Fruit fly (Drosophila melanogaster): ENCODE measurements around the gene CycH.

Gene CycH

dm6 chr3L:21824725-21825353 is 3.0 kb downstream of the CycH start, which contains the start of gene eIF2A (continued):
- TF ChIP-seq CG14014 (GFP tag; IDR thresholded peaks at IDR 0.05) = peak; percentile 49
- peak; percentile 36 for TF ChIP-seq schlank (tag; optimal IDR thresholded peaks at IDR 0.05)
- TF ChIP-seq CG11560 (tag; IDR thresholded peaks at IDR 0.05) = no peak
- peak; percentile 42 to 64 for TF ChIP-seq chif (GFP tag; optimal IDR thresholded peaks at IDR 0.05)
- TF ChIP-seq CG11085 (GFP tag; IDR thresholded peaks at IDR 0.05) = no peak
- TF ChIP-seq nau (GFP tag; optimal IDR thresholded peaks at IDR 0.05) = no peak
- TF ChIP-seq phol (tag; optimal IDR thresholded peaks at IDR 0.05) = peak; percentile 78
- TF ChIP-seq CG33557 (GFP tag; optimal IDR thresholded peaks at IDR 0.05) = peak; percentile 9
- TF ChIP-seq sna (GFP tag; IDR thresholded peaks at IDR 0.05; ENCODE audit: partially characterized antibody) = peak; percentile 62
- peak; percentile 75 for TF ChIP-seq vfl (GFP tag; optimal IDR thresholded peaks at IDR 0.05)
- no peak for TF ChIP-seq CG32767 (GFP tag; IDR thresholded peaks at IDR 0.05)
- peak; percentile 69 for TF ChIP-seq Sin3A (optimal IDR thresholded peaks at IDR 0.05)
- TF ChIP-seq zfh2 (GFP tag; optimal IDR thresholded peaks at IDR 0.05) = peak; percentile 73
- TF ChIP-seq az2 (GFP tag; optimal IDR thresholded peaks at IDR 0.05) = peak; percentile 33
- TF ChIP-seq hb (GFP tag; IDR thresholded peaks at IDR 0.05; ENCODE audit: partially characterized antibody) = no peak
- TF ChIP-seq Awh (GFP tag; IDR thresholded peaks at IDR 0.05) = no peak
- peak; percentile 36 for TF ChIP-seq CG4282 (GFP tag; optimal IDR thresholded peaks at IDR 0.05)
- peak; percentile 39 for TF ChIP-seq Spps (tag; optimal IDR thresholded peaks at IDR 0.05)
- TF ChIP-seq inv (GFP tag; IDR thresholded peaks at IDR 0.05; ENCODE audit: partially characterized antibody) = peak; percentile 56; the same call in 1 of the 2 replicates
- peak; percentile 84 for TF ChIP-seq CG7987 (GFP tag; optimal IDR thresholded peaks at IDR 0.05)
- TF ChIP-seq CG42726 (GFP tag; IDR thresholded peaks at IDR 0.05; ENCODE audit: partially characterized antibody) = peak; percentile 29; the same call in 1 of the 2 replicates
- peak; percentile 52; the same call in 1 of the 3 replicates for TF ChIP-seq CG34422 (GFP tag; IDR thresholded peaks at IDR 0.05)
- TF ChIP-seq Lpt (GFP tag; optimal IDR thresholded peaks at IDR 0.05) = no peak
- TF ChIP-seq ap (GFP tag; IDR thresholded peaks at IDR 0.05) = no peak
- TF ChIP-seq CG5953 (GFP tag; IDR thresholded peaks at IDR 0.05) = no peak
- peak; percentile 21 for TF ChIP-seq Six4 (GFP tag; optimal IDR thresholded peaks at IDR 0.05)
- no peak for TF ChIP-seq exex (tag; optimal IDR thresholded peaks at IDR 0.05)
- TF ChIP-seq CG5245 (GFP tag; optimal IDR thresholded peaks at IDR 0.05) = peak; percentile 16
- TF ChIP-seq nerfin-1 (tag; optimal IDR thresholded peaks at IDR 0.05) = peak; percentile 34
- no peak for TF ChIP-seq crol (GFP tag; IDR thresholded peaks at IDR 0.05)
- TF ChIP-seq chn (GFP tag; optimal IDR thresholded peaks at IDR 0.05) = peak; percentile 54
- TF ChIP-seq Ada2b (GFP tag; IDR thresholded peaks at IDR 0.05) = 0 out of 2 replicates have a peak, but pooled peaks have one; percentile 14
- TF ChIP-seq CG18011 (GFP tag; optimal IDR thresholded peaks at IDR 0.05) = peak; percentile 45
- no peak for TF ChIP-seq CG2678 (tag; optimal IDR thresholded peaks at IDR 0.05)
- TF ChIP-seq Lim3 (GFP tag; IDR thresholded peaks at IDR 0.05) = no peak
- TF ChIP-seq Neu2 (GFP tag; optimal IDR thresholded peaks at IDR 0.05; ENCODE audit: borderline replicate concordance) = no peak
- peak; percentile 23 for TF ChIP-seq pum (GFP tag; optimal IDR thresholded peaks at IDR 0.05)
- peak; percentile 74 for TF ChIP-seq CG7963 (GFP tag; IDR thresholded peaks at IDR 0.05; ENCODE audit: partially characterized antibody)
- TF ChIP-seq CG14050 (GFP tag; IDR thresholded peaks at IDR 0.05) = no peak
- peak; percentile 20 for TF ChIP-seq CG4820 (GFP tag; optimal IDR thresholded peaks at IDR 0.05)
- no peak for TF ChIP-seq croc (GFP tag; conservative IDR thresholded peaks at IDR 0.05)
- no peak for TF ChIP-seq gce (GFP tag; IDR thresholded peaks at IDR 0.05)
- TF ChIP-seq chinmo (GFP tag; IDR thresholded peaks at IDR 0.05; ENCODE audit: partially characterized antibody) = peak; percentile 84; the same call in 3 of the 4 replicates
- TF ChIP-seq ab (GFP tag; optimal IDR thresholded peaks at IDR 0.05) = no peak
- no peak for TF ChIP-seq kni (GFP tag; optimal IDR thresholded peaks at IDR 0.05)
- TF ChIP-seq grn (GFP tag; optimal IDR thresholded peaks at IDR 0.05) = no peak
- TF ChIP-seq Side (GFP tag; optimal IDR thresholded peaks at IDR 0.05) = peak; percentile 71
- TF ChIP-seq hth (optimal IDR thresholded peaks at IDR 0.05) = no peak
- TF ChIP-seq unpg (GFP tag; optimal IDR thresholded peaks at IDR 0.05) = peak; percentile 45
- TF ChIP-seq CG15073 (GFP tag; optimal IDR thresholded peaks at IDR 0.05) = no peak

Measured in whole organism, embryonic.